Worm (Caenorhabditis elegans): ENCODE results near the gene Y56A3A.16.

The Y56A3A.16 gene

DNA sequence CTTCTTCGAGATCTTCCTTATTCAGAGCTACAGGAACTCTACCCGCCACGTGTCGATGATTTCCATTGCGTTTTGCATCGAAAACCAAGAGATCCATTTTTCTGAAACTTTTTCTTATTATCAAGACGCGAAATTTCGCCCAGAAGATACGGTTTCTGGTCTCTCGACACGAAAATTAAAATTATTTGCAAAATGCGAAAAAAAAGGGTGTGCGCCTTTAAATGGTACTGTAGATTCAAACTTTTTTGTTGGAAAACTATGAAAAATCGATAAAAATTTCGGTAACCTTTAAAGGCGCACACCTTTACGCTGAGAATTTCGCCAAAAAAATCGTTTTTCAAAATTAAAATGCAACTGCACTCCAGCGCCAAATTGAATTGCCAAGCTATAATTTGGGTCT lies 16.0 kb downstream of the Y56A3A.16 start, which contains the start of gene tsen-2:
Gene tsen-2 (minus strand): TSS at position 101 of the 400 bp plus-strand sequence.
- no peak for TF ChIP-seq aha-1 (tag; optimal IDR thresholded peaks at IDR 0.05)
- no peak for TF ChIP-seq nhr-47 (tag; optimal IDR thresholded peaks at IDR 0.05)
- no peak for TF ChIP-seq ztf-11 (tag; optimal IDR thresholded peaks at IDR 0.05)
- TF ChIP-seq ceh-63 (GFP tag; optimal IDR thresholded peaks at IDR 0.05): no peak
- no peak for TF ChIP-seq C16A3.4 (tag; optimal IDR thresholded peaks at IDR 0.05)
- TF ChIP-seq fkh-8 (tag; optimal IDR thresholded peaks at IDR 0.05): no peak
- no peak for TF ChIP-seq egl-13 (tag; optimal IDR thresholded peaks at IDR 0.05)
- TF ChIP-seq efl-3 (GFP tag; optimal IDR thresholded peaks at IDR 0.05): no peak
- no peak for TF ChIP-seq nhr-12 (tag; optimal IDR thresholded peaks at IDR 0.05)
- no peak for TF ChIP-seq lin-14 (GFP tag; optimal IDR thresholded peaks at IDR 0.05)
- no peak for TF ChIP-seq nhr-11 (tag; optimal IDR thresholded peaks at IDR 0.05)
- TF ChIP-seq ceh-88 (GFP tag; IDR thresholded peaks at IDR 0.05): no peak
- TF ChIP-seq F16B12.6 (tag; optimal IDR thresholded peaks at IDR 0.05): no peak
- TF ChIP-seq ceh-90 (tag; optimal IDR thresholded peaks at IDR 0.05): no peak

DNA sequence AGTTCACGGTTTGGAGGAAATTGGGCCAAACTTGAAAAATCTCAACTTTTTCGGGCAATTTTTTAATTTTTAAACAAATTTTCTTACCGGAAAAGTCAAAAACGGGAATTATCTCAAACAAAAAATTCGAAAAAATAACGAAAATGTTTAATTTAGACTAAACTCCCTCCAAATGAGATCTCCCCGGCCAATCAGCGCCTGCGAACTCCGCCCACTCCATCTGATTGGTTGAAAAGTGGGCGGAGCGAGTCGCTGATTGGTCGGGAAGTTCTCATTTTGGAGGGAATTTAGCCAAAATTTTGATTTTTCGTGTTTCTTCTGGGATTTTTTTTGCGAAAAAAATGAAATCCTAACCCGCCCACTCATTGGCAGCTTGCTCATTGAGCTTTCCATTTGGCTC lies 17.5 kb downstream of the Y56A3A.16 start:
- TF ChIP-seq aha-1 (tag; optimal IDR thresholded peaks at IDR 0.05) (no peak), nhr-85 (tag) (peak; percentile 46), C34B4.2 (tag; optimal IDR thresholded peaks at IDR 0.05) (no peak), sup-37 (GFP tag; optimal IDR thresholded peaks at IDR 0.05) (no peak), nhr-76 (tag; optimal IDR thresholded peaks at IDR 0.05) (no peak), ceh-90 (tag; optimal IDR thresholded peaks at IDR 0.05) (no peak), sox-4 (tag; optimal IDR thresholded peaks at IDR 0.05) (no peak), elt-2 (tag; optimal IDR thresholded peaks at IDR 0.05) (no peak), ceh-82 (tag; optimal IDR thresholded peaks at IDR 0.05) (no peak)

DNA sequence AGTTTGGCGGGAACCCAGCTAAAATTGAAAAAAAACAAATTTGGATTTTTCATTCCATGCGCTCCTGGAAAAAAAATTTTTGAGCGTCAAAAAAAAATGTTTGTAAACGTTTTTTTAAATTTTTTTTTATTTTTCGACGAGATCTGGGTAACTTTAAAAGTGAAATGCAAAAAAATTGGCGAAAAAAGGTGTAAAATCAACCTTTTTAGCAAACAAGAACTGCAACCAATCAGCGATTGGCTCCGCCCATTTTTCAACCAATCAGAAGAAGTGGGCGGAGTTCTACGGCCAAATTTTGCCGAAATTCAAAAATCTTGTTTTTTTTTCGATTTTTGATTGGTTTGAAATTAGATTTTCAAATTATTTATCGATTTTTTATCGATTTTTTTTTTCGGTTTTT lies 18.6 kb downstream of the Y56A3A.16 start:
- TF ChIP-seq skn-1 (tag; optimal IDR thresholded peaks at IDR 0.05) (no peak), efl-1 (optimal IDR thresholded peaks at IDR 0.05) (no peak), efl-1 (GFP tag; optimal IDR thresholded peaks at IDR 0.05 in 1 of 2) (peak in 1 of 2 experiments; percentile 31)

DNA sequence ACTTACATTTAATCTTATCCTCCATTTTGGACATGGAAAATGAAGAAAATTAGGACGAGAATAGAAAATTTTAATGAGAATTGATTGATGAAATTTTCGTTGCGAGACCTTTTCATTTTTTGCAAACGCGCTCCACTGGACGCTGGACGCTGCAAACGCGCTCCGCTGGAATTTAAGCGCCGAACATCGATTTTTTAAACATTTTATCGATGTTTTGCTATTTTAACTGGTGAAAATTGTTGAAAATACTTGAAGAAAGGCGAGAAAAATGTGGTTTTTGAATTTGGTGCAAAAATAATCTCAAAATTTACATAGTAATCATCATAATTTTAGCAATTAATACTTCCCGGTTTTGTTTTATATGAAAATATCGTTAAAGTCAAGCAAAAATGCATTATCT lies 21.2 kb downstream of the Y56A3A.16 start, which contains the start of gene Y56A3A.41:
Gene Y56A3A.41 (minus strand): TSS at position 101 of the 400 bp plus-strand sequence.
- no peak for TF ChIP-seq mdl-1 (tag; optimal IDR thresholded peaks at IDR 0.05)
- no peak for TF ChIP-seq nhr-77 (tag; optimal IDR thresholded peaks at IDR 0.05)
- no peak for TF ChIP-seq sox-4 (tag; optimal IDR thresholded peaks at IDR 0.05)
- no peak for TF ChIP-seq efl-3 (GFP tag; optimal IDR thresholded peaks at IDR 0.05)
- TF ChIP-seq hlh-4 (tag; optimal IDR thresholded peaks at IDR 0.05): no peak
- no peak for TF ChIP-seq mab-9 (GFP tag; IDR thresholded peaks at IDR 0.05)
- no peak for TF ChIP-seq nhr-11 (tag; optimal IDR thresholded peaks at IDR 0.05)
- no peak for TF ChIP-seq C34B4.2 (tag; optimal IDR thresholded peaks at IDR 0.05)
- TF ChIP-seq ama-1 (optimal IDR thresholded peaks at IDR 0.05): no peak
- no peak for TF ChIP-seq sptf-1 (tag; optimal IDR thresholded peaks at IDR 0.05)
- no peak for TF ChIP-seq grh-1 (GFP tag; IDR thresholded peaks at IDR 0.05)
- no peak for TF ChIP-seq lin-35 (GFP tag; optimal IDR thresholded peaks at IDR 0.05)

DNA sequence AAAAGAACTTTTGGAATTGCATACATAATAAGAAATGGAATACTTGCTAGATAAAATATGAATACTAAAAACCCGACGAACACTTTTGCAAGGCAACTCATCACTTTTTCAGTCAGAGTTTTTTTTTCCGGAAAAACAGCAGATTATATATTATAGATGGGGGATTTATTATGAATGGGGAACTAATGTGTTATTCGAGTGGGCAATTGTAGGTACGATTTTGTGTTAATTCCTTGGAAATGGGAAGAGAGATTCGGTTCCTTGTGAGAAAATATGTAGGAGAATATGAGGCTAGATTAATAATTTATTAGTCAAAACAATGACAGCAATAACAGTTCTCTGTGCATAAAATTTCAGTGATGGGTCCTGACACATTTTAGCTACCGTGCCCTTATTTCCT lies 22.8 kb downstream of the Y56A3A.16 start, which contains the start of gene faah-5:
Gene faah-5 (minus strand): TSS at position 101 of the 400 bp plus-strand sequence.
- TF ChIP-seq nhr-90 (tag; optimal IDR thresholded peaks at IDR 0.05; ENCODE audit: poor library complexity): no peak
- no peak for TF ChIP-seq pqm-1 (tag; optimal IDR thresholded peaks at IDR 0.05)
- no peak for TF ChIP-seq swsn-7 (tag; optimal IDR thresholded peaks at IDR 0.05)
- no peak for TF ChIP-seq Y116A8C.19 (tag; optimal IDR thresholded peaks at IDR 0.05; ENCODE audit: borderline replicate concordance)
- TF ChIP-seq unc-98 (GFP tag; IDR thresholded peaks at IDR 0.05): no peak

Measured in whole organism, L1 larva.